Fruit fly (Drosophila melanogaster): ENCODE results near the gene CG46427.

The CG46427 gene

DNA sequence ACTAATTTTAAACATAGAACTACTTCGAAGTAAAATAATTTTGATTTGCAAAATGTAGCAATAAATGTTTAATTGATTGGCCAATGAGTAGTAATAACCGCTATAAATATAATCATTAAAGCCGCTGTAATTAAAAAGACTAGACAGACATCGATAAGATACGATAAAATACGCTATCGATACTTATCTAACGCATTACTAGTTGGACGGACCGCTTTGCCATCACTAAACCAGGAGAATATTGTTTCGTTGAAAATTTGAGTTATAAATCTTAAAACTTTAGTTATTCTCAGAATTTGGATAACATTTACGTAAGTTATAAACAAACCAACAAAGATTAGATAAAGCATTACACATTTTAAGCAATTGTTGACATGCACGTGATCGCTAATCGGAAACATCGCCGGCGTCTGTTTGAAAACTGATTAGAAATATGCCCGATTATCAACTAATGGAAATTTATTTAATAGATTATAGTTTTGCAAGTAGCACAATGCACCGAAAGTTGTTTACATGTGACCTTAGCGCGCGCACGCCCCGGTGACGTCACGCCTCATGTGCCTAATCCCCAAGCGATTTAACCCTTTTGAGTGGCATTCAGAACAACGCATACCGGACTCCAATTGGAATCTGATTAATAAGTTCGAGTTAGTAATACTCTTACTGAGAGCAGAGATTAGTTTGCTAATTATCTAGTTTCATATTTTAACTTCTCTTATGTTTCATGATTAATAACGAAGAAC lies 633 bp upstream of the CG46427 start, which contains the start of gene Desat1:
TSS of gene Desat1 (plus strand) at position 200 of the 743 bp plus-strand sequence.
- peak; percentile 6 for TF ChIP-seq CG33017 (tag; optimal IDR thresholded peaks at IDR 0.05)
- no peak for TF ChIP-seq toe (GFP tag; optimal IDR thresholded peaks at IDR 0.05)
- TF ChIP-seq Mnt (GFP tag; optimal IDR thresholded peaks at IDR 0.05) = peak; percentile 36
- TF ChIP-seq CG7101 (tag; optimal IDR thresholded peaks at IDR 0.05) = peak; percentile 20
- TF ChIP-seq bab1 (GFP tag; optimal IDR thresholded peaks at IDR 0.05) = peak; percentile 23
- TF ChIP-seq pad (GFP tag; optimal IDR thresholded peaks at IDR 0.05) = no peak
- TF ChIP-seq kay (GFP tag; ENCODE audit: borderline replicate concordance) = no peak
- no peak for TF ChIP-seq CG1620 (GFP tag; optimal IDR thresholded peaks at IDR 0.05)
- peak; percentile 18 for TF ChIP-seq CG14711 (tag; optimal IDR thresholded peaks at IDR 0.05)
- TF ChIP-seq CG7045 (GFP tag; optimal IDR thresholded peaks at IDR 0.05) = no peak
- TF ChIP-seq cic (GFP tag; optimal IDR thresholded peaks at IDR 0.05) = no peak
- TF ChIP-seq Crg-1 (GFP tag; optimal IDR thresholded peaks at IDR 0.05) = peak; percentile 47
- TF ChIP-seq ovo (GFP tag; optimal IDR thresholded peaks at IDR 0.05) = no peak
- TF ChIP-seq CG5204 (GFP tag; optimal IDR thresholded peaks at IDR 0.05) = no peak
- TF ChIP-seq Clk (GFP tag; optimal IDR thresholded peaks at IDR 0.05) = no peak
- TF ChIP-seq tj (GFP tag; optimal IDR thresholded peaks at IDR 0.05) = no peak
- TF ChIP-seq Hr96 (GFP tag; optimal IDR thresholded peaks at IDR 0.05) = no peak
- TF ChIP-seq CG12768 (GFP tag; optimal IDR thresholded peaks at IDR 0.05) = no peak
- TF ChIP-seq cnc (optimal IDR thresholded peaks at IDR 0.05) = no peak
- peak; percentile 9 for TF ChIP-seq CG11617 (GFP tag; optimal IDR thresholded peaks at IDR 0.05)

DNA sequence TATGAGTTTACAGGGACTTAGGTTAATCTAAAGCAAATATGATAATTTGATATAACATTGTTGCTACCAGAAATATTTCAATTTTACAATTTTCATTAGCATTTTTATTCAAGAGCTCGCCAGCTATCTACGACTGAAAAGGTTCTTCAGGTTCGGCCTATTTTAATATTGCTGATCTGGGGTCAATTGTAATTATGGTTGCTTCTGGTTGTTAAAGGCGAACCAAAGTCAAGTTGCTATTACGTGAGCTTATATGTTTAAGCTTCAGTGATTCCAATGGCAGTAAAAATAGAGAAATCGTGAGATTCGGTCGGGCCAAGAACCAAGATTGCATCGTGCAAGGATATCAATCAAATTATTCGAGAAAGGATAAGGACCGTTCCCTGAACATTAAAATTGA lies 3.0 kb downstream of the CG46427 start, which contains the start of gene Desat2:
TSS of gene Desat2 (plus strand) at position 301 of the 400 bp plus-strand sequence.
- TF ChIP-seq CG7045 (GFP tag; optimal IDR thresholded peaks at IDR 0.05) (no peak), bab1 (GFP tag; optimal IDR thresholded peaks at IDR 0.05) (no peak), CG12768 (GFP tag; optimal IDR thresholded peaks at IDR 0.05) (no peak)

DNA sequence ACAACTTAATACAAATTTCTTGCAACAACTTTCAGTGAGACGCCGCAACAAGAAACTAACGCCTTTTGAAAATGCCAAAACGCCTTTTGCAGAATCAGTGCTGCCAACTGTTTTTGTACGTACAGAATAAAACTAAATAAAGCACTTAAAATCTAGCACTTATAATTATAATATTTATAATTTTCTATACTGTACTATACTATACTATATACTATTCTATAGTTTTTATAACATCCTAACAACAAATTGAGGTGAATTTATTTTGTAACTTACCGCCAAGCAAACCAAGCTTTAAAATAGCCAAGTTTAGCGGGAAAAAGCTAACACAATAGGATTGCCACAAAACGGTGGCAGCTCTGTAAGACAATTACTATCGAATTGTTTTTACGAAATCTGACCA lies 5.2 kb downstream of the CG46427 start, which contains the start of the genes Aos1 and Srlp:
TSS of gene Aos1 (minus strand) at position 59 of the 400 bp plus-strand sequence.
TSS of gene Srlp (plus strand) at position 335 of the 400 bp plus-strand sequence.
- no peak for TF ChIP-seq CG1620 (GFP tag; optimal IDR thresholded peaks at IDR 0.05)
- peak; percentile 51 for TF ChIP-seq Mnt (GFP tag; optimal IDR thresholded peaks at IDR 0.05)
- peak; percentile 28 for TF ChIP-seq CG12768 (GFP tag; optimal IDR thresholded peaks at IDR 0.05)
- no peak for TF ChIP-seq toe (GFP tag; optimal IDR thresholded peaks at IDR 0.05)
- TF ChIP-seq CG7101 (tag; optimal IDR thresholded peaks at IDR 0.05) = peak; percentile 56
- peak; percentile 39 for TF ChIP-seq pad (GFP tag; optimal IDR thresholded peaks at IDR 0.05)
- no peak for TF ChIP-seq Hr96 (GFP tag; optimal IDR thresholded peaks at IDR 0.05)
- TF ChIP-seq CG11617 (GFP tag; optimal IDR thresholded peaks at IDR 0.05) = peak; percentile 72
- peak in 1 of 2 experiments; percentile 10 for TF ChIP-seq cnc (optimal IDR thresholded peaks at IDR 0.05)
- TF ChIP-seq tj (GFP tag; optimal IDR thresholded peaks at IDR 0.05) = peak; percentile 12
- peak; percentile 7 for TF ChIP-seq cic (GFP tag; optimal IDR thresholded peaks at IDR 0.05)
- peak; percentile 67 for TF ChIP-seq bab1 (GFP tag; optimal IDR thresholded peaks at IDR 0.05)
- TF ChIP-seq Crg-1 (GFP tag; optimal IDR thresholded peaks at IDR 0.05) = peak; percentile 10
- peak; percentile 16 for TF ChIP-seq ovo (GFP tag; optimal IDR thresholded peaks at IDR 0.05)
- peak; percentile 91 for TF ChIP-seq CG14711 (tag; optimal IDR thresholded peaks at IDR 0.05)
- no peak for TF ChIP-seq CG5204 (GFP tag; optimal IDR thresholded peaks at IDR 0.05)
- TF ChIP-seq CG33017 (tag; optimal IDR thresholded peaks at IDR 0.05) = peak; percentile 31
- TF ChIP-seq kay (GFP tag; ENCODE audit: borderline replicate concordance) = no peak
- peak; percentile 38 for TF ChIP-seq CG7045 (GFP tag; optimal IDR thresholded peaks at IDR 0.05)
- TF ChIP-seq Clk (GFP tag; optimal IDR thresholded peaks at IDR 0.05) = peak; percentile 32

DNA sequence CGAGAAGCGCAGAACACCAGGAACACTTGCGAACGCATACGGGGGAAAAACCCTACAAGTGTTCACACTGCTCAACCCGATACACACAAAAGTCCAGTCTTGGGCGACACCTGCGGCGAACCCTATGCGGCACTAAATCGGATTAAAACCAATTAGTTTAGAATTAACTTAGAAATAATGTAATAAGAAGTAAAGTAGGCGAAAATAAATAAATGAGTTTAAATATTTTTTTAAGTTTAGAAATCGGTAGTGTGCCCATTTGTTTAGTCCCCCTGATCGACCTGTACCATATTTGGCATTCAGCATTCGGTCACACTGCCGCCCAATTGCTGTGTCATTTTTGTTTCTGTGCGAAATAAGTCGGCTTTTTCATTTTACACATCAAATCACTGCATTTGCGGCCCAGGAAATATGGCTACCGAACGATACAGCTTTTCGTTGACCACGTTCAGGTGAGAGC lies 7.9 kb downstream of the CG46427 start, which contains the start of gene Prosalpha2:
TSS of gene Prosalpha2 (plus strand) at position 292 of the 460 bp plus-strand sequence.
- no peak for TF ChIP-seq toe (GFP tag; optimal IDR thresholded peaks at IDR 0.05)
- TF ChIP-seq Mnt (GFP tag; optimal IDR thresholded peaks at IDR 0.05) = peak; percentile 18
- peak; percentile 84 to 99 for TF ChIP-seq cnc (optimal IDR thresholded peaks at IDR 0.05)
- no peak for TF ChIP-seq kay (GFP tag; ENCODE audit: borderline replicate concordance)
- no peak for TF ChIP-seq CG5204 (GFP tag; optimal IDR thresholded peaks at IDR 0.05)
- no peak for TF ChIP-seq Hr96 (GFP tag; optimal IDR thresholded peaks at IDR 0.05)
- TF ChIP-seq Clk (GFP tag; optimal IDR thresholded peaks at IDR 0.05) = no peak
- no peak for TF ChIP-seq CG1620 (GFP tag; optimal IDR thresholded peaks at IDR 0.05)
- TF ChIP-seq Crg-1 (GFP tag; optimal IDR thresholded peaks at IDR 0.05) = no peak

DNA sequence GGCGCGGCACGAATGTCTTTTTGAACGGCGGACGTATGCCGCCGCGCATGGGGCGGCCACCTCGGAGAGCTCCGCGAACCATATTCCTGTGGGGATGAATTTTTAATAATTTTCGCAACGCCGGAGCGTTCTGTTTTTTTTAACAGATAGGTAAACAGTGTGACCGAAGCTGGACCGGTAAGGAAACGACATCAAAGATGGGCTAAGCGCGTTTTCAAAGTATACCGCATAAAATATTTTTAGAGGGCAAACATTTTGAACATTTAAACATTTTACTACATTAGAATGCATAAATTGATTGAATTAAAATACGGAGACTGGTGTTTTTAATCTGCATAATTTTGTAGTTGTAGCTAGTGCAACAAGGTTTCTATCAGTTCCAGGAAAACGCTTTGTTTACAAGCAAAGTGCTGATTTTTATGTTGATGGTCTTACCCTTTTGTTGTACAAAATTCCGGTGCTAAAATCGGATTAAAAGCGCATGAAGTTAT lies 9.8 kb downstream of the CG46427 start, which contains the start of the genes CG5641 and CG5245:
TSS of gene CG5641 (minus strand) at position 163 of the 491 bp plus-strand sequence.
TSS of gene CG5245 (plus strand) at position 441 of the 491 bp plus-strand sequence.
- TF ChIP-seq Crg-1 (GFP tag; optimal IDR thresholded peaks at IDR 0.05) (no peak), bab1 (GFP tag; optimal IDR thresholded peaks at IDR 0.05) (peak; percentile 31), cnc (optimal IDR thresholded peaks at IDR 0.05) (peak in 1 of 2 experiments; percentile 58)

DNA sequence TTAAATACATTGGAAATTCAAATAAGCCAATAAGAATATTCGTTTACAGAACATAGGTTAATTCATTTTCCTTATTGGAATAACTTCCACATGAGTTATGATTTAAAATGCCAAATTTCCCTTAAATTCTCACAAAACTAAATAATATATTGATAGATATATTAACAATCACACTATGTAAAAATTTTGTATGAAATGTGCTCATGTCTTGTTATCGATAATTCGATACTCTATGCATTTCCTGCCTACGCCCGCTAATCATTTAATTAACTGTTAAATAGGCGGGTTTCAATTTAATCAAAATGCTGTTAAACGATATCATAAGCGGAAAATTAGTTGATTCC lies 12.7 kb downstream of the CG46427 start, which contains the start of gene NANS:
TSS of gene NANS (plus strand) at position 269 of the 344 bp plus-strand sequence.
- TF ChIP-seq CG7045 (GFP tag; optimal IDR thresholded peaks at IDR 0.05) = no peak
- TF ChIP-seq Hr96 (GFP tag; optimal IDR thresholded peaks at IDR 0.05) = no peak
- no peak for TF ChIP-seq CG12768 (GFP tag; optimal IDR thresholded peaks at IDR 0.05)
- TF ChIP-seq kay (GFP tag; ENCODE audit: borderline replicate concordance) = no peak
- TF ChIP-seq Clk (GFP tag; optimal IDR thresholded peaks at IDR 0.05) = no peak
- TF ChIP-seq CG1620 (GFP tag; optimal IDR thresholded peaks at IDR 0.05) = no peak
- no peak for TF ChIP-seq CG5204 (GFP tag; optimal IDR thresholded peaks at IDR 0.05)
- TF ChIP-seq bab1 (GFP tag; optimal IDR thresholded peaks at IDR 0.05) = no peak
- TF ChIP-seq ovo (GFP tag; optimal IDR thresholded peaks at IDR 0.05) = no peak
- no peak for TF ChIP-seq tj (GFP tag; optimal IDR thresholded peaks at IDR 0.05)
- TF ChIP-seq CG11617 (GFP tag; optimal IDR thresholded peaks at IDR 0.05) = no peak
- TF ChIP-seq cnc (optimal IDR thresholded peaks at IDR 0.05) = no peak

Data from whole organism, adult.